Worm (Caenorhabditis elegans) whole organism, young adult: ENCODE data around the gene F07F6.8.

Source experiments
- F55B11.4 ChIP-seq: sonication (generic microtip); optimal IDR thresholded peaks from 2 replicates; lab custom pipeline; 2016; ENCODE audit warnings: missing compliant biosample characterization, missing genetic modification characterization, borderline replicate concordance; ENCODE audit not compliant: insufficient read depth
- ceh-91 ChIP-seq: fragments of 200-800 bp; sonication (Bioruptor generic); IDR thresholded peaks from 2 replicates; pipeline ENCODE4 v1.3.6; 2022; ENCODE audit warnings: missing genetic modification reagents, missing genetic modification characterization, missing compliant biosample characterization

ce11 chrII:5465729-5466408, 40.3 kb upstream of the F07F6.8 start, which contains the start of gene clr-1:
- TF ChIP-seq ceh-91 (GFP tag; lab: Robert Waterston, UW) = peak; percentile 79
- TF ChIP-seq F55B11.4 (tag; lab: Kevin White, UChicago) = no peak
